Worm (Caenorhabditis elegans): ENCODE measurements around the gene F10D7.10.

The F10D7.10 gene

DNA sequence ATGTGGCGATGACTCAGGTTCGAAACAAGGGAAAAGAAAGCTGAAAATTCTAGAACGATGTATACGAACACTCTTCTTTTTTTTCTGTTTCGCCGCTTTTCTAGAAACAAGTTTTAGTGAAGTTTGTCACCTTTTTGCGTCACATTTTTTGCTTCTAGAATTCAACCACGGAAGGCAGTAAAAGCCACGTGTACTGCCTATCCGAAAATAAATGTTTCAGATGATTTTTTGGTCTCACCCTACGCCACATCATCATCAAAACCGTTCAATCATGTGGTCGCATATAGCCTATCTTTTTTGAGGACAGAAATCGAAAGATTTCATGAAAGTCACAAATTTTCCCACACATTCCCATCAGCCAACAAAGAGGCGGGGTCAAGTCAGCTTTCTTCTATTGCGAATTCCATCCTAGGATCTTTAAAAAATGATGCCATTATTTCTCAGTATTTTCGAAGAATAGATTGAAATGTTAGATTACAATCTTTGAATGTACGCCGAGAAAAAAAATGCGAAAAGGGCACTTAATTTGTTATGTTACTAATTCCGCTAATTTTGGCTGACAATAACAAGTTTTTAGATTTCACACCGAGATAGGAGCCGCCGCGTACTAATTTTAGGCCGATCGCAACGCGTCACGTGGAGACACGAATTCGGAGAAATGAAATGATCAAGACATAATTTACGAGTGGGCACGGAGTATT is 44.5 kb upstream of the F10D7.10 start:
- TF ChIP-seq hlh-30 (tag; optimal IDR thresholded peaks at IDR 0.05; ENCODE audit: insufficient read depth) = no peak
- TF ChIP-seq sdc-2 (tag; optimal IDR thresholded peaks at IDR 0.05) = no peak
- TF ChIP-seq ceh-30 (tag; optimal IDR thresholded peaks at IDR 0.05) = no peak
- no peak for TF ChIP-seq sox-4 (tag; optimal IDR thresholded peaks at IDR 0.05)
- no peak for TF ChIP-seq odd-2 (tag; optimal IDR thresholded peaks at IDR 0.05)
- TF ChIP-seq ceh-24 (tag; optimal IDR thresholded peaks at IDR 0.05) = no peak
- TF ChIP-seq ceh-14 (tag; optimal IDR thresholded peaks at IDR 0.05) = no peak
- TF ChIP-seq mec-3 (tag; optimal IDR thresholded peaks at IDR 0.05; ENCODE audit: borderline replicate concordance) = no peak
- TF ChIP-seq rnt-1 (tag; optimal IDR thresholded peaks at IDR 0.05) = no peak
- TF ChIP-seq syd-9 (tag; optimal IDR thresholded peaks at IDR 0.05) = no peak
- TF ChIP-seq ceh-22 (tag; optimal IDR thresholded peaks at IDR 0.05) = no peak
- TF ChIP-seq ceh-18 (tag; optimal IDR thresholded peaks at IDR 0.05) = no peak
- no peak for TF ChIP-seq ztf-16 (tag; optimal IDR thresholded peaks at IDR 0.05)
- no peak for TF ChIP-seq ets-4 (tag; optimal IDR thresholded peaks at IDR 0.05)

DNA sequence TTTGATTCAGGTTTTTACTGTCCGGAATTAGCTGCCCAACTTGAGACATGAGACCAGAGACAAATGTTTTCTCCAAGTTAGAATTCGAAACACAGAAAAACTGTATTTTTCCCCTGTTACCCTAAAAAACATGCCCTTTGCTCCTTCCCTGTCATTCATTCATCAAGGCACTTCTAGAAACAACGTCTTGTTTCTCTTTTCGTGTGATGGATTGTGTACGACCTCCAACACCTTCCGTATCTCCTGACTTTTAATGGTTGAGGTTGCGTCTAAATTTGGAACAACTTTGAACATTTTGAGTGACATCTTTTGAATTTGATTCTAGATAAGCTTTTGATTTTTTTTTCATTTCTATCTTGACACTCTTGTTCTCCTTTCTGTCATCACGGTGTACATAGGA is 43.0 kb upstream of the F10D7.10 start:
- TF ChIP-seq hlh-13 (GFP tag; optimal IDR thresholded peaks at IDR 0.05) (no peak), madf-2 (tag; optimal IDR thresholded peaks at IDR 0.05) (no peak), ztf-16 (tag; optimal IDR thresholded peaks at IDR 0.05) (no peak), unc-86 (tag; optimal IDR thresholded peaks at IDR 0.05) (no peak), ceh-14 (tag; optimal IDR thresholded peaks at IDR 0.05) (no peak), ceh-45 (GFP tag; IDR thresholded peaks at IDR 0.05) (no peak), fkh-6 (tag; optimal IDR thresholded peaks at IDR 0.05) (no peak), hlh-30 (tag; optimal IDR thresholded peaks at IDR 0.05; ENCODE audit: insufficient read depth) (no peak), ama-1 (optimal IDR thresholded peaks at IDR 0.05) (no peak), gmeb-2 (tag; optimal IDR thresholded peaks at IDR 0.05) (no peak)

DNA sequence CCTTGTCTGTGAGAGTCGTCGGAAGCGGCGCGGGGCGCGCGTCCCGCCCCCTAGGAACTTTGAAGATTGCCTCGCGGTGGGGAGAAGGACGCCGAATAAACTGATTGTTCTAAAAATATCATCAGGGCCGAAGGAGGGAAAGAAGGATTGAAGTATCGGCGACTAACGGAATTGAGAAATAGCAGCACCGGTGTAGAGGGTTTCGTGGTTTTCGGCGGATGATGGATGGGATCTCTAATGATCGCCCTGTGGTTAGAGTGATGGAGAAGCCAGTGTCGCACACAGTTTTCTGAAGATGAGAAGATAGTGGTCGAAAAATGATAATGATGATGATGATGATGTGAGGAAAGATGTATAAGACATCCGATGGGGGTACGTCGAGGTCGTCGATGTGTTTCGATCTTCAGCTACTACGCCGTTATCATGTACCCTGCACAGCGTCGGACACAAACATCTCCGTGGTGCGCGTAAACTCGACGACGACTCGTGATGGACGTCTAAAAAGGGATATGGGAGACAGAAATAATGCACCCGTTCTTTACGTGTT is 42.0 kb upstream of the F10D7.10 start, which contains the start of gene osm-11:
osm-11 (minus strand) TSS at position 51 of the 547 bp plus-strand sequence.
- TF ChIP-seq nhr-11 (tag; optimal IDR thresholded peaks at IDR 0.05) (no peak), syd-9 (tag; optimal IDR thresholded peaks at IDR 0.05) (no peak), pax-1 (tag; optimal IDR thresholded peaks at IDR 0.05) (no peak), pat-9 (tag; optimal IDR thresholded peaks at IDR 0.05) (no peak), ceh-14 (tag; optimal IDR thresholded peaks at IDR 0.05) (no peak), dve-1 (tag; optimal IDR thresholded peaks at IDR 0.05) (no peak), ets-4 (tag; optimal IDR thresholded peaks at IDR 0.05) (no peak), ceh-9 (tag; optimal IDR thresholded peaks at IDR 0.05) (no peak), sox-4 (tag; optimal IDR thresholded peaks at IDR 0.05) (no peak), pha-4 (tag; optimal IDR thresholded peaks at IDR 0.05) (no peak)

DNA sequence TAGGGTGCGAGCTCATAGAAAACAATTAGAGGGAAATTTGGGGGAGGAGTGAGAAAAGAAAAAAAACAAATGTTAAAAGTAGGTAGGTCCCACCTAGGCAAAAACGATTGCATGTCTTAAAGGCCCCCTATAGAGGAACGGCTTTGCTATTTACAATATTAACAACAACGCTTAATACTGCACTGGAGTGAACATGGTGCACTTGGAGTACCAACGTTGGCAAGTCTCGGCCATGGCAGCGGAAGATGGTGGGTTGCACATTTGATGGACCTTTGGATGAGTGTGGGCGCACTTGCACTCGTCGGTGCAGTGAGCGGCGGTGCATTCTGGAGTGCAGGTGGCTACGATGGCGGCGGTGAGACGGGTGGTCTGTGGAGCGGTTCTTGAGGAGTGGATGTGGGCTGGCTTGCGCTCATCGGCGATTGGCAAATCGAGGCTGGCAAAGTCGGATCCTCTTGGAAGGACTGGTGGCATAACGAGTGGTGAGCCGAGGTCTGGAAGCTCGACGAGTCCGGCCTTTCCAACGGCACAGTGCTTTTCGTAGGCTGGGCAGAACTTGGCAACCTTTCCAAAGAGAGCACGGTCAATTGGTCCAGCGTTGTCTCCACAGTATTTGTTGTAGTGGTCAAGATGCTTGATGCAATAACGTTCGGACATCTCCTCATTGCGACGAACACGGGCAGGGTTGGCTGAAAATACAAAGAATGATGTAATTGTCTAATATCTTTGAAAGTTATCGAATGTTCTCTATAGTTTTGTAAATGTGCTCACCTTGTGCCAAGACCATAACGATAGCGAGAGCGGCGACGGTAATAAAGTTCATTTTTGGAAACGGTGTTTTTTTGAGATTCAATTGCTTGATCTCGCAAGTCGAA is 41.2 kb upstream of the F10D7.10 start:
- TF ChIP-seq unc-42 (tag; optimal IDR thresholded peaks at IDR 0.05) (no peak), elt-4 (tag; optimal IDR thresholded peaks at IDR 0.05) (peak; percentile 31), sdc-2 (tag; optimal IDR thresholded peaks at IDR 0.05) (peak; percentile 4)

DNA sequence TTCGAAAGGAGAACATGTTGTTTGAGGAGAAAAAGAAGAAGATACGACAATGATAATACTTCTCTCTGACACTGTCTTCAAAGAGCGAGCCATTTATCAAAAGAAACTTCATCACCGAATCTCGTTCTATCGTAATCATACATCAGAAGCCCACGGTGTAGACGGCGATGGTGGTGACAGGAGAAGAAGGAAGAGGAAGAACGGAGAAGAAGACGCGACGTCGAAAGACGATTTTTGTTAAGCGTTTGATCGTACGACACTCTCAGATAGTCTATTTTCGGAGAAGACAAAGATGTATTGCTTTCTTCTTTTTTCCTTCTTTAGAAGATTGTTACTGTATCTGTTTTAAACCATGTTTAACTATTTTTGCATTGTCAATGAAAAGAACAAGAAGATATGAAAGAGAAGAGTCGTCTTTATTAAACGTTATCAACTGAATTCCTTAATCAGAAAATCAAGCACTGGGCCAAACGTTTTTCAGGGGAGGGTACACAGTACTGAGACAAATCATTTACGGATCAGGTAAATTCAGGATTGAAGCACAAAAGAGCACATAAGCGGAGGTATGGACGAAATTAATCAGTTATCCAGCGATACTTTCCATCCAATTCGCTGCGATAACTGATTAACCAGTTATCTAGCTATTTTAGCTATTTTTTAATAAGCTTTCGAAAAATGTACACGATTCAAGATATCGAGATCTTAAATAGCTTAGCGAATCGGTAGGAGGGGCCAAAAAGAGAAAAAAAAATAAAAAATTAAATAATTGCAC is 40.4 kb upstream of the F10D7.10 start:
- TF ChIP-seq fax-1 (tag; optimal IDR thresholded peaks at IDR 0.05) (no peak), pqm-1 (tag; optimal IDR thresholded peaks at IDR 0.05) (no peak), hlh-30 (tag; optimal IDR thresholded peaks at IDR 0.05; ENCODE audit: insufficient read depth) (no peak), nhr-232 (tag; optimal IDR thresholded peaks at IDR 0.05) (no peak), pha-4 (tag; optimal IDR thresholded peaks at IDR 0.05) (no peak), pat-9 (tag; optimal IDR thresholded peaks at IDR 0.05) (no peak), pha-2 (tag; optimal IDR thresholded peaks at IDR 0.05) (no peak), elt-4 (tag; optimal IDR thresholded peaks at IDR 0.05) (no peak), che-1 (tag; optimal IDR thresholded peaks at IDR 0.05) (no peak), zip-5 (tag; optimal IDR thresholded peaks at IDR 0.05) (no peak), ceh-14 (tag; optimal IDR thresholded peaks at IDR 0.05) (no peak), nfya-1 (tag; optimal IDR thresholded peaks at IDR 0.05) (no peak), eyg-1 (tag; optimal IDR thresholded peaks at IDR 0.05) (no peak), sdc-2 (tag; optimal IDR thresholded peaks at IDR 0.05) (no peak), ahr-1 (tag; optimal IDR thresholded peaks at IDR 0.05) (no peak)
